Worm (Caenorhabditis elegans) whole organism, late embryonic: ENCODE measurements around the gene smg-7.
A peak's percentile ranks its signal among the peaks of the same experiment; 100 is the strongest.

ENCODE experiments used
- K02D7.2 ChIP-seq: sonication (generic microtip); optimal IDR thresholded peaks from 2 replicates; lab custom pipeline; 2017; ENCODE audit warnings: mild to moderate bottlenecking, missing genetic modification characterization, missing compliant biosample characterization
- T23F11.4 ChIP-seq: fragments of 200-800 bp; sonication (Bioruptor generic); optimal IDR thresholded peaks from 2 replicates; lab custom pipeline; 2018; ENCODE audit warnings: mild to moderate bottlenecking, missing genetic modification characterization, missing compliant biosample characterization
- ceh-14 ChIP-seq: sonication (generic microtip); optimal IDR thresholded peaks from 2 replicates; lab custom pipeline; 2016; ENCODE audit warnings: missing genotype, missing genetic modification characterization, missing compliant biosample characterization
- ceh-18 ChIP-seq: sonication (generic microtip); optimal IDR thresholded peaks from 2 replicates; lab custom pipeline; 2016; ENCODE audit warnings: missing genetic modification characterization, missing compliant biosample characterization
- ceh-19 ChIP-seq: fragments of 200-800 bp; sonication (Bioruptor generic); optimal IDR thresholded peaks from 2 replicates; lab custom pipeline; 2018; ENCODE audit warnings: mild to moderate bottlenecking, missing genetic modification characterization, missing compliant biosample characterization
- ceh-2 ChIP-seq: sonication (generic microtip); optimal IDR thresholded peaks from 2 replicates; lab custom pipeline; 2016; ENCODE audit warnings: missing genotype, missing genetic modification characterization, missing compliant biosample characterization
- ceh-30 ChIP-seq: fragments of 150-350 bp; optimal IDR thresholded peaks from 2 replicates; lab custom pipeline; 2014; ENCODE audit warnings: missing biosample characterization, missing genetic modification characterization
- ceh-31 ChIP-seq: sonication (generic microtip); optimal IDR thresholded peaks from 2 replicates; lab custom pipeline; 2016; ENCODE audit warnings: missing genetic modification characterization, missing compliant biosample characterization
- ceh-45 ChIP-seq: fragments of 200-800 bp; sonication (Bioruptor generic); IDR thresholded peaks from 2 replicates; pipeline ENCODE4 v1.3.6; 2022; ENCODE audit warnings: missing genetic modification reagents, missing genetic modification characterization, missing compliant biosample characterization
- ceh-6 ChIP-seq: fragments of 200-800 bp; sonication (Bioruptor generic); optimal IDR thresholded peaks from 2 replicates; lab custom pipeline; 2018; ENCODE audit warnings: mild to moderate bottlenecking, missing genetic modification characterization, missing compliant biosample characterization
- che-1 ChIP-seq: sonication (generic microtip); optimal IDR thresholded peaks from 2 replicates; lab custom pipeline; 2016; ENCODE audit warnings: mild to moderate bottlenecking, missing genetic modification characterization, missing compliant biosample characterization
- elt-4 ChIP-seq: sonication (generic microtip); optimal IDR thresholded peaks from 2 replicates; lab custom pipeline; 2016; ENCODE audit warnings: missing genetic modification characterization, missing compliant biosample characterization
- fkh-6 ChIP-seq: sonication (generic microtip); optimal IDR thresholded peaks from 2 replicates; lab custom pipeline; 2016; ENCODE audit warnings: missing genetic modification characterization, missing compliant biosample characterization
- gmeb-2 ChIP-seq: sonication (generic microtip); optimal IDR thresholded peaks from 2 replicates; lab custom pipeline; 2016; ENCODE audit warnings: missing genetic modification characterization, inconsistent platforms, missing compliant biosample characterization
- hlh-13 ChIP-seq: fragments of 200-800 bp; sonication (Bioruptor generic); optimal IDR thresholded peaks from 2 replicates; lab custom pipeline; 2018; ENCODE audit warnings: mild to moderate bottlenecking, missing genetic modification characterization, missing compliant biosample characterization
- hlh-30 ChIP-seq: sonication (generic microtip); optimal IDR thresholded peaks from 2 replicates; lab custom pipeline; 2017; ENCODE audit warnings: antibody characterized with exemption, missing genetic modification characterization, missing compliant biosample characterization; ENCODE audit not compliant: insufficient read depth
- lin-11 ChIP-seq: fragments of 200-800 bp; sonication (Bioruptor generic); optimal IDR thresholded peaks from 2 replicates; lab custom pipeline; 2018; ENCODE audit warnings: mild to moderate bottlenecking, missing genetic modification characterization, missing compliant biosample characterization
- mec-3 ChIP-seq: sonication (generic microtip); optimal IDR thresholded peaks from 2 replicates; lab custom pipeline; 2016; ENCODE audit warnings: borderline replicate concordance, missing genetic modification characterization, missing compliant biosample characterization
- nfya-1 ChIP-seq: sonication (generic microtip); optimal IDR thresholded peaks from 2 replicates; lab custom pipeline; 2017; ENCODE audit warnings: missing genetic modification characterization, mild to moderate bottlenecking, missing compliant biosample characterization, antibody characterized with exemption, moderate library complexity
- nhr-11 ChIP-seq: fragments of 150-350 bp; optimal IDR thresholded peaks from 2 replicates; lab custom pipeline; 2014; ENCODE audit warnings: missing biosample characterization, missing genetic modification characterization
- nhr-232 ChIP-seq: sonication (generic microtip); optimal IDR thresholded peaks from 2 replicates; lab custom pipeline; 2016; ENCODE audit warnings: missing genetic modification characterization, missing compliant biosample characterization
- odd-2 ChIP-seq: sonication (generic microtip); optimal IDR thresholded peaks from 2 replicates; lab custom pipeline; 2017; ENCODE audit warnings: antibody characterized with exemption, mild to moderate bottlenecking, missing genetic modification characterization, missing compliant biosample characterization
- pag-3 ChIP-seq: sonication (generic microtip); optimal IDR thresholded peaks from 2 replicates; lab custom pipeline; 2016; ENCODE audit warnings: missing compliant biosample characterization, missing genetic modification characterization, borderline replicate concordance
- pat-9 ChIP-seq: fragments of 200-800 bp; sonication (Bioruptor generic); optimal IDR thresholded peaks from 2 replicates; lab custom pipeline; 2018; ENCODE audit warnings: mild to moderate bottlenecking, missing genetic modification characterization, moderate library complexity, missing compliant biosample characterization
- pax-1 ChIP-seq: fragments of 150-350 bp; optimal IDR thresholded peaks from 2 replicates; lab custom pipeline; 2014; ENCODE audit warnings: missing biosample characterization, missing genetic modification characterization
- pha-2 ChIP-seq: sonication (generic microtip); optimal IDR thresholded peaks from 2 replicates; lab custom pipeline; 2017; ENCODE audit warnings: mild to moderate bottlenecking, missing genetic modification characterization, missing compliant biosample characterization
- pqm-1 ChIP-seq: sonication (generic microtip); optimal IDR thresholded peaks from 2 replicates; lab custom pipeline; 2016; ENCODE audit warnings: missing genetic modification characterization, missing compliant biosample characterization
- ref-2 ChIP-seq: sonication (generic microtip); optimal IDR thresholded peaks from 2 replicates; lab custom pipeline; 2016; ENCODE audit warnings: missing genetic modification characterization, missing compliant biosample characterization
- sdc-2 ChIP-seq: sonication (generic microtip); optimal IDR thresholded peaks from 2 replicates; lab custom pipeline; 2016; ENCODE audit warnings: missing genotype, missing genetic modification characterization, missing compliant biosample characterization
- sox-4 ChIP-seq: sonication (generic microtip); optimal IDR thresholded peaks from 2 replicates; lab custom pipeline; 2017; ENCODE audit warnings: mild to moderate bottlenecking, missing genetic modification characterization, inconsistent platforms, missing compliant biosample characterization
- syd-9 ChIP-seq: sonication (generic microtip); optimal IDR thresholded peaks from 2 replicates; lab custom pipeline; 2016; ENCODE audit warnings: mild to moderate bottlenecking, missing genetic modification characterization, moderate library complexity, missing compliant biosample characterization
- unc-42 ChIP-seq: sonication (generic microtip); optimal IDR thresholded peaks from 2 replicates; lab custom pipeline; 2016; ENCODE audit warnings: missing genotype, missing genetic modification characterization, missing compliant biosample characterization
- unc-55 ChIP-seq: sonication (generic microtip); optimal IDR thresholded peaks from 2 replicates; lab custom pipeline; 2017; ENCODE audit warnings: missing biosample characterization, missing genetic modification reagents, missing genetic modification characterization
- unc-86 ChIP-seq: sonication (generic microtip); optimal IDR thresholded peaks from 2 replicates; lab custom pipeline; 2016; ENCODE audit warnings: missing genetic modification characterization, missing compliant biosample characterization
- zip-5 ChIP-seq: sonication (generic microtip); optimal IDR thresholded peaks from 2 replicates; lab custom pipeline; 2016; ENCODE audit warnings: missing genetic modification characterization, missing compliant biosample characterization
- ztf-16 ChIP-seq: sonication (generic microtip); optimal IDR thresholded peaks from 2 replicates; lab custom pipeline; 2017; ENCODE audit warnings: missing genetic modification characterization, missing compliant biosample characterization

Gene smg-7

ce11 chrIV:6790438-6791124, 48.3 kb upstream of the smg-7 start, which contains the start of the genes C17H12.2 and vha-8 (continued):
- no peak for TF ChIP-seq mec-3 (tag; lab: Kevin White, UChicago)
- TF ChIP-seq lin-11 (tag; lab: Kevin White, UChicago), result no peak
- TF ChIP-seq hlh-13, result no peak
- peak; percentile 85 for TF ChIP-seq ceh-31 (tag; lab: Kevin White, UChicago)
- TF ChIP-seq ref-2 (tag; lab: Kevin White, UChicago), result peak; percentile 44
- TF ChIP-seq nhr-232 (tag; lab: Kevin White, UChicago), result no peak
- peak; percentile 96 for TF ChIP-seq nfya-1 (tag; lab: Kevin White, UChicago)
- TF ChIP-seq ceh-19, result no peak
- TF ChIP-seq unc-86 (tag; lab: Kevin White, UChicago), result no peak
- TF ChIP-seq ceh-14 (tag; lab: Kevin White, UChicago), result peak; percentile 10
- peak; percentile 25 for TF ChIP-seq T23F11.4 (GFP tag; lab: Kevin White, UChicago)
- TF ChIP-seq unc-55, result peak; percentile 67
- TF ChIP-seq hlh-30 (tag; lab: Kevin White, UChicago), result peak; percentile 59
- no peak for TF ChIP-seq syd-9 (tag; lab: Kevin White, UChicago)
- no peak for TF ChIP-seq pag-3
- no peak for TF ChIP-seq pha-2 (tag; lab: Kevin White, UChicago)
- TF ChIP-seq ztf-16 (tag; lab: Kevin White, UChicago), result peak; percentile 45
- TF ChIP-seq sox-4 (tag; lab: Kevin White, UChicago), result no peak
- no peak for TF ChIP-seq fkh-6 (tag; lab: Kevin White, UChicago)
- no peak for TF ChIP-seq ceh-6
- peak; percentile 8 for TF ChIP-seq che-1 (tag; lab: Kevin White, UChicago)
- TF ChIP-seq pqm-1 (tag; lab: Kevin White, UChicago), result peak; percentile 30
- no peak for TF ChIP-seq nhr-11 (tag; lab: Kevin White, UChicago)
- TF ChIP-seq K02D7.2 (tag; lab: Kevin White, UChicago), result no peak
- no peak for TF ChIP-seq zip-5 (tag; lab: Kevin White, UChicago)
- peak; percentile 51 for TF ChIP-seq ceh-2

DNA sequence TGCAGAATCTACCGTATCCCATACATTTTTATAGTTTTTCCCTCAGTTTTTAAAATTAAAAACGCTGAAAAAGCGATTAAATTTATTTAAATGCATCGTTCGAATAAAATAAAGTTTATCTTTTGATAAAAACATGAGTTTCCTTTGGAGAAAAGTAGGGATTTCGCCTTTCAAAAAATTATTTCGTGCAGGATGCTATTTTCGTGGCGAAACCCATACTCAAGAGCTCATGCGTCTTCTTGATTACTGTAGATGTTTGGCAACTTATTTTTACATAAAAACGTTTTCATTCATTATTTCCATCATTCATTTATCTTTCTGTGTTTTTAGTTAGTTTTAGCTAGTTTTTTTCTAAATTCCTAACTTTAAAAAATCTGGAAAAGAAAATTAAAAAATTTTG, 47.7 kb upstream of the smg-7 start:
- TF ChIP-seq pat-9 (tag; lab: Kevin White, UChicago), result no peak
- no peak for TF ChIP-seq odd-2 (tag; lab: Kevin White, UChicago)
- no peak for TF ChIP-seq gmeb-2 (tag; lab: Kevin White, UChicago)
- TF ChIP-seq hlh-30 (tag; lab: Kevin White, UChicago), result no peak
- TF ChIP-seq ceh-18, result no peak
- no peak for TF ChIP-seq T23F11.4 (GFP tag; lab: Kevin White, UChicago)
- no peak for TF ChIP-seq fkh-6 (tag; lab: Kevin White, UChicago)
- TF ChIP-seq ceh-45 (GFP tag; lab: Robert Waterston, UW), result no peak
- no peak for TF ChIP-seq pax-1
- no peak for TF ChIP-seq sdc-2 (tag; lab: Kevin White, UChicago)
- TF ChIP-seq ztf-16 (tag; lab: Kevin White, UChicago), result no peak
- no peak for TF ChIP-seq ceh-30 (tag; lab: Kevin White, UChicago)
- TF ChIP-seq ref-2 (tag; lab: Kevin White, UChicago), result no peak
- no peak for TF ChIP-seq lin-11 (tag; lab: Kevin White, UChicago)
- TF ChIP-seq, all 69 proteins: peak for 0

DNA sequence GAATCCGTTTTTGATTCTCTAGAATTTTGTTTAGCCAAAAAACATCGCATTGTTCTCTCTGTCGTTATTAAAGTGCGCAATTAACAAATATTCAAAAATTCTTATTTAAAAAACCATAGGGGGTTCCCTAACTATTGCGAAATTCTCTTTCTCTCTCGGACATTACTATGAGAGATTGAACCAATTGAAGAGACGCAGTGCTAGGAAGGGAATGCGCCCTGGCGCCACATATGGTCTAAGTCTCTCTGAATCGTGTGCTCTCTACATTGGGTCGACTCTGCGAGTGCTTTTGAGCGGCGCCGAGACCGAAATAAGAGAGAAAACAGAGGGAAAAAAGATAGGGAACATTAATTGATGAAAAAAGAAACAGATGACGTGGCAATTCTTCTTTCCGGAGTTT, 43.6 kb upstream of the smg-7 start:
- TF ChIP-seq unc-42 (tag; lab: Kevin White, UChicago), result peak; percentile 31
- peak; percentile 20 for TF ChIP-seq unc-55
- no peak for TF ChIP-seq elt-4
- peak; percentile 34 for TF ChIP-seq nfya-1 (tag; lab: Kevin White, UChicago)
